Worm (Caenorhabditis elegans): ENCODE data around the gene tag-180.

DNA sequence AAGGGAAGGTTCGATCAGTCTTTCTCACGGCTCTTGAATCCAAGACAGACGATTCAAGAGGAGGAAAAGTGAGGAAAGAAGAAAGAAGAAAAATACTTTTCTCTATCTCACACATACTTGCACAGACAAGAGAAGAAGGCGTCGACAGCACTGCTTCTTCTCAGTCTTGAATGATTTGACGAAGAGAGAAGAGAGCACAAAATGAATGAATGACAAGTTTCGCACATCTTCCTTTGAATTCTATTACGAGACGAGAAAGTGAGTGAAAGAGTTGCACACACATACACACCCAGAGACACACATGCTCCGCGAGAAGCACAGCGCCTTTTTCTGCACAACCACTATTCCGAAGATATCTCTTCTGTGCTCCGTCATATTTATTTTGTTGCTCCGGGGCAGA is 6.4 kb upstream of the tag-180 start:
- no peak for TF ChIP-seq blmp-1 (tag; optimal IDR thresholded peaks at IDR 0.05)
- no peak for TF ChIP-seq dpl-1 (GFP tag; optimal IDR thresholded peaks at IDR 0.05)
- no peak for TF ChIP-seq skn-1 (tag; optimal IDR thresholded peaks at IDR 0.05)
- TF ChIP-seq ets-5 (GFP tag; IDR thresholded peaks at IDR 0.05) = no peak
- no peak for TF ChIP-seq nhr-237 (tag; optimal IDR thresholded peaks at IDR 0.05)
- no peak for TF ChIP-seq lin-39 (tag; optimal IDR thresholded peaks at IDR 0.05)
- peak; percentile 19 for TF ChIP-seq ces-1 (GFP tag; optimal IDR thresholded peaks at IDR 0.05)
- no peak for TF ChIP-seq nhr-28 (tag; optimal IDR thresholded peaks at IDR 0.05)
- TF ChIP-seq nhr-12 (tag; optimal IDR thresholded peaks at IDR 0.05) = no peak

All from whole organism, L1 larva.